Fruit fly (Drosophila melanogaster): ENCODE results near the gene Uch.

The Uch gene

dm6 chr2L:2177312-2177968 is 36.6 kb downstream of the Uch start (continued):
- peak; percentile 20 for TF ChIP-seq CG13424 (tag; optimal IDR thresholded peaks at IDR 0.05)
- no peak for TF ChIP-seq hth (optimal IDR thresholded peaks at IDR 0.05)
- no peak for TF ChIP-seq CG11398 (GFP tag; optimal IDR thresholded peaks at IDR 0.05)
- no peak for TF ChIP-seq Bteb2 (GFP tag; optimal IDR thresholded peaks at IDR 0.05)
- no peak for TF ChIP-seq Nf-YA (GFP tag; IDR thresholded peaks at IDR 0.05)
- no peak for TF ChIP-seq CG8359 (GFP tag; optimal IDR thresholded peaks at IDR 0.05; ENCODE audit: borderline replicate concordance)
- no peak for TF ChIP-seq Hr39 (optimal IDR thresholded peaks at IDR 0.05)
- peak; percentile 30 for TF ChIP-seq CG18476 (GFP tag; optimal IDR thresholded peaks at IDR 0.05)
- no peak for TF ChIP-seq Oaz (GFP tag; IDR thresholded peaks at IDR 0.05)
- TF ChIP-seq emc (GFP tag; optimal IDR thresholded peaks at IDR 0.05): no peak
- no peak for TF ChIP-seq Gsc (GFP tag; IDR thresholded peaks at IDR 0.05)
- no peak for TF ChIP-seq CG14667 (GFP tag; IDR thresholded peaks at IDR 0.05)
- TF ChIP-seq fu2 (GFP tag; optimal IDR thresholded peaks at IDR 0.05): no peak
- peak; percentile 62; the same call in 1 of the 2 replicates for TF ChIP-seq Rfx (GFP tag; IDR thresholded peaks at IDR 0.05)
- TF ChIP-seq rib (GFP tag; IDR thresholded peaks at IDR 0.05): no peak
- TF ChIP-seq CG1603 (tag; optimal IDR thresholded peaks at IDR 0.05): peak; percentile 24
- no peak for TF ChIP-seq Hr78 (GFP tag; optimal IDR thresholded peaks at IDR 0.05)
- no peak for TF ChIP-seq sim (GFP tag; IDR thresholded peaks at IDR 0.05)
- TF ChIP-seq HLH3B (GFP tag; IDR thresholded peaks at IDR 0.05): peak; percentile 56; the same call in 1 of the 2 replicates
- TF ChIP-seq nau (GFP tag; optimal IDR thresholded peaks at IDR 0.05): peak; percentile 38
- TF ChIP-seq onecut (GFP tag; IDR thresholded peaks at IDR 0.05): no peak
- no peak for TF ChIP-seq BEAF-32 (GFP tag; optimal IDR thresholded peaks at IDR 0.05)
- TF ChIP-seq Atf6 (GFP tag; IDR thresholded peaks at IDR 0.05): peak; percentile 58; the same call in 1 of the 2 replicates
- TF ChIP-seq vvl (GFP tag; IDR thresholded peaks at IDR 0.05): peak; percentile 66
- TF ChIP-seq chinmo (GFP tag; IDR thresholded peaks at IDR 0.05; ENCODE audit: partially characterized antibody): no peak
- TF ChIP-seq tgo (GFP tag; IDR thresholded peaks at IDR 0.05): peak; percentile 29; the same call in 1 of the 3 replicates
- no peak for TF ChIP-seq fd64A (GFP tag; optimal IDR thresholded peaks at IDR 0.05)
- TF ChIP-seq twi (tag; optimal IDR thresholded peaks at IDR 0.05): no peak
- peak; percentile 11 for TF ChIP-seq disco-r (GFP tag; optimal IDR thresholded peaks at IDR 0.05)
- TF ChIP-seq luna (GFP tag; optimal IDR thresholded peaks at IDR 0.05): no peak
- no peak for TF ChIP-seq kni (GFP tag; optimal IDR thresholded peaks at IDR 0.05)
- TF ChIP-seq Antp (GFP tag; optimal IDR thresholded peaks at IDR 0.05): peak; percentile 53
- TF ChIP-seq mld (GFP tag; IDR thresholded peaks at IDR 0.05; ENCODE audit: partially characterized antibody): no peak
- TF ChIP-seq Bdp1 (GFP tag; optimal IDR thresholded peaks at IDR 0.05): no peak
- no peak for TF ChIP-seq CG15601 (tag; optimal IDR thresholded peaks at IDR 0.05)
- TF ChIP-seq cad (GFP tag; optimal IDR thresholded peaks at IDR 0.05): no peak
- TF ChIP-seq row (GFP tag; IDR thresholded peaks at IDR 0.05): peak; percentile 68
- peak; percentile 9 for TF ChIP-seq ems (GFP tag; optimal IDR thresholded peaks at IDR 0.05)
- TF ChIP-seq ato (GFP tag; IDR thresholded peaks at IDR 0.05; ENCODE audit: partially characterized antibody): no peak
- no peak for TF ChIP-seq CG5953 (GFP tag; IDR thresholded peaks at IDR 0.05)
- no peak for TF ChIP-seq oc (tag; optimal IDR thresholded peaks at IDR 0.05)
- TF ChIP-seq CG9609 (GFP tag; optimal IDR thresholded peaks at IDR 0.05): peak; percentile 28
- no peak for TF ChIP-seq mirr (GFP tag; optimal IDR thresholded peaks at IDR 0.05)
- no peak for TF ChIP-seq CG6854 (GFP tag; optimal IDR thresholded peaks at IDR 0.05)
- TF ChIP-seq ash1 (GFP tag; optimal IDR thresholded peaks at IDR 0.05): no peak
- no peak for TF ChIP-seq CG3838 (GFP tag; optimal IDR thresholded peaks at IDR 0.05)
- peak; percentile 5 for TF ChIP-seq NC2β (GFP tag; optimal IDR thresholded peaks at IDR 0.05)
- peak; percentile 62 for TF ChIP-seq gro (GFP tag; optimal IDR thresholded peaks at IDR 0.05)
- peak; percentile 55 for TF ChIP-seq al (GFP tag; IDR thresholded peaks at IDR 0.05)
- TF ChIP-seq CHES-1-like (GFP tag; optimal IDR thresholded peaks at IDR 0.05): peak; percentile 49
- TF ChIP-seq jigr1 (GFP tag; IDR thresholded peaks at IDR 0.05): no peak
